Fruit fly (Drosophila melanogaster) whole organism: Measurements from ENCODE around the gene Ccp84Ae.

Experiments
- CG8478 ChIP-seq: fragments of >200 bp; optimal IDR thresholded peaks from 2 replicates; lab custom pipeline; 2018; ENCODE audit warnings: inconsistent platforms
- pan ChIP-seq: fragments of >200 bp; optimal IDR thresholded peaks from 2 replicates; lab custom pipeline; 2017
- psq ChIP-seq: fragments of >200 bp; optimal IDR thresholded peaks from 2 replicates; lab custom pipeline; 2017
- usp ChIP-seq: fragments of >200 bp; optimal IDR thresholded peaks from 2 replicates; lab custom pipeline; 2017; ENCODE audit warnings: missing biosample characterization, missing genetic modification characterization, mixed read lengths

DNA sequence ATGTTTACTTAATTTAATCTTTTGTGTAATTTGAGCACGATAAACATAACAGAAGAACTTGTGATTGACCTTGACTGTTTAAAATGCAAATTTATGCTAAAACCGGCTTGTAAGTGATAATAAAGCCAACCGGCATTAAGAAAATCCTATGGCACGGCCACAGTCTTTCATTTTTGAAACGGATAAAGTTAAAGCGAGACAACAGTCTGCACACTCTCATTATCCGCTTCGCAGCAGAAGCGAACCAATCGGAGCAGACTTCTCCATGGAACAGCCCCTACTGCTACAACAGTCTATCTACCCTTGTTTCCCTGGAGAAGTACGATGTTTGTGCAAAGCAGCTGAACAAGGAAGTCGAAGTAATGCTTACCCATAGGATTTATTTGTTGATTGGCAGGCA, 8.4 kb downstream of the Ccp84Ae start:
- TF ChIP-seq psq (lab: Kevin White, UChicago) (no peak), pan (no peak), CG8478 (lab: Kevin White, UChicago) (no peak), usp (no peak)
